Fruit fly (Drosophila melanogaster) whole organism, embryonic: ENCODE measurements around the gene Arl4.

Experiments used
- B-H2 ChIP-seq: fragments of 200-800 bp; sonication (Bioruptor generic); optimal IDR thresholded peaks from 2 replicates; lab custom pipeline; 2018; ENCODE audit warnings: missing biosample characterization, mild to moderate bottlenecking, missing genetic modification characterization
- CG10274 ChIP-seq: fragments of 200-800 bp; sonication (Bioruptor generic); optimal IDR thresholded peaks from 3 replicates; lab custom pipeline; 2017; ENCODE audit warnings: missing biosample characterization, mild to moderate bottlenecking, missing genetic modification characterization
- CG11093 ChIP-seq: fragments of 200-800 bp; sonication (Bioruptor generic); IDR thresholded peaks from 3 replicates; pipeline ENCODE4 v1.3.6; 2022; ENCODE audit warnings: missing biosample characterization, missing genetic modification characterization
- CG11247 ChIP-seq: fragments of 200-800 bp; sonication (Bioruptor generic); IDR thresholded peaks from 2 replicates; pipeline ENCODE4 v1.3.6; 2022; ENCODE audit warnings: missing biosample characterization, missing genetic modification characterization
- CG11695 ChIP-seq: fragments of 200-800 bp; sonication (Bioruptor generic); IDR thresholded peaks from 3 replicates; pipeline ENCODE4 v1.3.6; 2022; ENCODE audit warnings: missing biosample characterization, missing genetic modification characterization
- CG11723 ChIP-seq: fragments of 200-800 bp; sonication (Bioruptor generic); optimal IDR thresholded peaks from 2 replicates; lab custom pipeline; 2017; ENCODE audit warnings: missing biosample characterization, mild to moderate bottlenecking, missing genetic modification characterization
- CG1233 ChIP-seq: fragments of 200-800 bp; sonication (Bioruptor generic); optimal IDR thresholded peaks from 4 replicates; lab custom pipeline; 2018; ENCODE audit warnings: missing biosample characterization, mild to moderate bottlenecking, missing genetic modification characterization
- CG13123 ChIP-seq: fragments of 200-800 bp; sonication (Bioruptor generic); optimal IDR thresholded peaks from 2 replicates; lab custom pipeline; 2016; ENCODE audit warnings: missing biosample characterization, missing genetic modification characterization
- CG13894 ChIP-seq: fragments of 200-800 bp; sonication (Bioruptor generic); optimal IDR thresholded peaks from 3 replicates; lab custom pipeline; 2018; ENCODE audit warnings: missing biosample characterization, mild to moderate bottlenecking, missing genetic modification characterization, moderate library complexity
- CG14050 ChIP-seq: fragments of 200-800 bp; sonication (Bioruptor generic); IDR thresholded peaks from 3 replicates; pipeline ENCODE4 v1.3.6; 2022; ENCODE audit warnings: missing biosample characterization, missing genetic modification characterization
- CG1529 ChIP-seq: fragments of 200-800 bp; sonication (Bioruptor generic); optimal IDR thresholded peaks from 3 replicates; lab custom pipeline; 2018; ENCODE audit warnings: missing biosample characterization, missing genetic modification characterization
- CG16863 ChIP-seq: fragments of 200-800 bp; sonication (Bioruptor generic); optimal IDR thresholded peaks from 3 replicates; lab custom pipeline; 2016; ENCODE audit warnings: missing biosample characterization, missing genetic modification characterization
- CG17361 ChIP-seq: fragments of 200-800 bp; sonication (Bioruptor generic); IDR thresholded peaks from 3 replicates; pipeline ENCODE4 v1.3.6; 2022; ENCODE audit warnings: missing biosample characterization, missing genetic modification characterization
- CG18599 ChIP-seq: fragments of 200-800 bp; sonication (Bioruptor generic); optimal IDR thresholded peaks from 3 replicates; lab custom pipeline; 2017; ENCODE audit warnings: missing biosample characterization, missing genetic modification characterization, mild to moderate bottlenecking, moderate library complexity, missing genetic modification reagents
- CG3407 ChIP-seq: fragments of 200-800 bp; sonication (Bioruptor generic); optimal IDR thresholded peaks from 2 replicates; lab custom pipeline; 2018; ENCODE audit warnings: missing biosample characterization, mild to moderate bottlenecking, missing genetic modification characterization
- CG3995 ChIP-seq: fragments of 200-800 bp; sonication (Bioruptor generic); optimal IDR thresholded peaks from 3 replicates; lab custom pipeline; 2016; ENCODE audit warnings: missing biosample characterization, missing genetic modification characterization
- CG4820 ChIP-seq: fragments of 200-800 bp; sonication (Bioruptor generic); optimal IDR thresholded peaks from 3 replicates; lab custom pipeline; 2016; ENCODE audit warnings: missing biosample characterization, missing genetic modification characterization
- CG8359 ChIP-seq: fragments of 200-800 bp; sonication (Bioruptor generic); optimal IDR thresholded peaks from 2 replicates; lab custom pipeline; 2017; ENCODE audit warnings: missing biosample characterization, mild to moderate bottlenecking, missing genetic modification characterization, borderline replicate concordance
- CG8478 ChIP-seq: fragments of >200 bp; optimal IDR thresholded peaks from 2 replicates; lab custom pipeline; 2018
- CG9437 ChIP-seq: fragments of 200-800 bp; sonication (Bioruptor generic); optimal IDR thresholded peaks from 2 replicates; lab custom pipeline; 2018; ENCODE audit warnings: missing biosample characterization, mild to moderate bottlenecking, missing genetic modification characterization
- D19A ChIP-seq: fragments of 200-800 bp; optimal IDR thresholded peaks from 3 replicates; lab custom pipeline; 2019; ENCODE audit warnings: missing biosample characterization, mild to moderate bottlenecking, missing genetic modification characterization, moderate library complexity
- Dbx ChIP-seq: fragments of 200-800 bp; sonication (Bioruptor generic); IDR thresholded peaks from 3 replicates; pipeline ENCODE4 v1.3.6; 2022; ENCODE audit warnings: missing biosample characterization, missing genetic modification characterization
- Dek ChIP-seq: fragments of 200-800 bp; sonication (Bioruptor generic); optimal IDR thresholded peaks from 3 replicates; lab custom pipeline; 2019; ENCODE audit warnings: missing biosample characterization, mild to moderate bottlenecking, missing genetic modification characterization, moderate library complexity
- HLH54F ChIP-seq: fragments of 200-800 bp; sonication (Bioruptor generic); optimal IDR thresholded peaks from 3 replicates; lab custom pipeline; 2016; ENCODE audit warnings: missing biosample characterization, missing genetic modification characterization
- MESR4 ChIP-seq: fragments of 200-800 bp; sonication (Bioruptor generic); optimal IDR thresholded peaks from 2 replicates; lab custom pipeline; 2018; ENCODE audit warnings: missing biosample characterization, mild to moderate bottlenecking, missing genetic modification characterization, moderate library complexity
- Mad ChIP-seq: fragments of 200-800 bp; sonication (Bioruptor generic); optimal IDR thresholded peaks from 2 replicates; lab custom pipeline; 2016; ENCODE audit warnings: missing biosample characterization, missing genetic modification characterization
- Optix ChIP-seq: fragments of 200-800 bp; sonication (Bioruptor generic); IDR thresholded peaks from 3 replicates; pipeline ENCODE4 v1.3.6; 2022; ENCODE audit warnings: missing biosample characterization, missing genetic modification characterization
- Side ChIP-seq: fragments of 200-800 bp; sonication (Bioruptor generic); optimal IDR thresholded peaks from 2 replicates; lab custom pipeline; 2016; ENCODE audit warnings: missing biosample characterization, missing genetic modification characterization
- Sry-β ChIP-seq: fragments of 200-800 bp; sonication (Bioruptor generic); optimal IDR thresholded peaks from 2 replicates; lab custom pipeline; 2018; ENCODE audit warnings: missing biosample characterization, mild to moderate bottlenecking, missing genetic modification characterization, moderate library complexity
- Xbp1 ChIP-seq: fragments of 200-800 bp; sonication (Bioruptor generic); optimal IDR thresholded peaks from 3 replicates; lab custom pipeline; 2016; ENCODE audit warnings: missing biosample characterization, mild to moderate bottlenecking, missing genetic modification characterization
- bcd ChIP-seq: fragments of 200-800 bp; sonication (Bioruptor generic); optimal IDR thresholded peaks from 2 replicates; lab custom pipeline; 2017; ENCODE audit warnings: missing biosample characterization, mild to moderate bottlenecking, missing genetic modification characterization
- btn ChIP-seq: fragments of 200-800 bp; sonication (Bioruptor generic); optimal IDR thresholded peaks from 2 replicates; lab custom pipeline; 2016; ENCODE audit warnings: missing biosample characterization, missing genetic modification characterization
- cas ChIP-seq: fragments of 200-800 bp; sonication (Bioruptor generic); IDR thresholded peaks from 2 replicates; pipeline ENCODE4 v1.3.6; 2022; ENCODE audit warnings: missing biosample characterization, missing genetic modification characterization
- chn ChIP-seq: fragments of 200-800 bp; sonication (Bioruptor generic); optimal IDR thresholded peaks from 2 replicates; lab custom pipeline; 2016; ENCODE audit warnings: missing biosample characterization, missing genetic modification characterization
- eve ChIP-seq, 2 experiments: fragments of >200 bp; optimal IDR thresholded peaks; 2 replicates each; lab custom pipeline; 2017; ENCODE audit warnings: missing biosample characterization in 2 of 2, missing genetic modification characterization in 2 of 2
- ftz-f1 ChIP-seq: fragments of 200-800 bp; sonication (Bioruptor generic); optimal IDR thresholded peaks from 2 replicates; lab custom pipeline; 2016; ENCODE audit warnings: missing biosample characterization, missing genetic modification characterization
- hbn ChIP-seq: fragments of 200-800 bp; sonication (Bioruptor generic); IDR thresholded peaks from 2 replicates; pipeline ENCODE4 v1.3.6; 2022; ENCODE audit warnings: missing biosample characterization, missing genetic modification characterization; ENCODE audit not compliant: partially characterized antibody
- inv ChIP-seq: fragments of 200-800 bp; sonication (Bioruptor generic); IDR thresholded peaks from 2 replicates; pipeline ENCODE4 v1.3.6; 2022; ENCODE audit warnings: missing biosample characterization, missing genetic modification characterization; ENCODE audit not compliant: partially characterized antibody
- ken ChIP-seq: fragments of 200-800 bp; sonication (Bioruptor generic); IDR thresholded peaks from 3 replicates; pipeline ENCODE4 v1.3.6; 2022; ENCODE audit warnings: missing biosample characterization, missing genetic modification characterization
- mam ChIP-seq: fragments of 200-800 bp; sonication (Bioruptor generic); optimal IDR thresholded peaks from 3 replicates; lab custom pipeline; 2016; ENCODE audit warnings: missing biosample characterization, missing genetic modification characterization
- nerfin-1 ChIP-seq: fragments of 200-800 bp; sonication (Bioruptor generic); optimal IDR thresholded peaks from 3 replicates; lab custom pipeline; 2019; ENCODE audit warnings: missing biosample characterization, mild to moderate bottlenecking, missing genetic modification characterization, moderate library complexity
- nerfin-2 ChIP-seq: fragments of 200-800 bp; sonication (Bioruptor generic); IDR thresholded peaks from 2 replicates; pipeline ENCODE4 v1.3.6; 2022; ENCODE audit warnings: missing biosample characterization, missing genetic modification characterization; ENCODE audit not compliant: partially characterized antibody
- org-1 ChIP-seq: fragments of 200-800 bp; sonication (Bioruptor generic); optimal IDR thresholded peaks from 2 replicates; lab custom pipeline; 2017; ENCODE audit warnings: missing biosample characterization, missing genetic modification characterization
- pum ChIP-seq: fragments of 200-800 bp; sonication (Bioruptor generic); optimal IDR thresholded peaks from 2 replicates; lab custom pipeline; 2016; ENCODE audit warnings: missing biosample characterization, missing genetic modification characterization
- repo ChIP-seq: fragments of 200-800 bp; sonication (Bioruptor generic); optimal IDR thresholded peaks from 2 replicates; lab custom pipeline; 2016; ENCODE audit warnings: missing biosample characterization, missing genetic modification characterization
- sens ChIP-seq: fragments of 200-800 bp; sonication (Bioruptor generic); peaks from one replicate; lab custom pipeline; 2016; ENCODE audit warnings: missing biosample characterization, missing genetic modification characterization
- sisA ChIP-seq: fragments of 200-800 bp; sonication (Bioruptor generic); IDR thresholded peaks from 2 replicates; pipeline ENCODE4 v1.3.6; 2022; ENCODE audit warnings: missing biosample characterization, missing genetic modification characterization
- tap ChIP-seq: fragments of 200-800 bp; optimal IDR thresholded peaks from 3 replicates; lab custom pipeline; 2019; ENCODE audit warnings: missing biosample characterization, mild to moderate bottlenecking, missing genetic modification characterization, moderate library complexity
- tgo ChIP-seq: fragments of 200-800 bp; sonication (Bioruptor generic); IDR thresholded peaks from 3 replicates; pipeline ENCODE4 v1.3.6; 2022; ENCODE audit warnings: missing biosample characterization, missing genetic modification characterization
- tna ChIP-seq: fragments of 200-800 bp; sonication (Bioruptor generic); IDR thresholded peaks from 2 replicates; pipeline ENCODE4 v1.3.6; 2022; ENCODE audit warnings: missing biosample characterization, missing genetic modification characterization; ENCODE audit not compliant: partially characterized antibody
- zen ChIP-seq: fragments of 200-800 bp; sonication (Bioruptor generic); optimal IDR thresholded peaks from 3 replicates; lab custom pipeline; 2018; ENCODE audit warnings: missing biosample characterization, mild to moderate bottlenecking, missing genetic modification characterization, moderate library complexity
- zfh2 ChIP-seq: fragments of 200-800 bp; sonication (Bioruptor generic); optimal IDR thresholded peaks from 2 replicates; lab custom pipeline; 2016; ENCODE audit warnings: missing biosample characterization, missing genetic modification characterization

Arl4 gene

DNA sequence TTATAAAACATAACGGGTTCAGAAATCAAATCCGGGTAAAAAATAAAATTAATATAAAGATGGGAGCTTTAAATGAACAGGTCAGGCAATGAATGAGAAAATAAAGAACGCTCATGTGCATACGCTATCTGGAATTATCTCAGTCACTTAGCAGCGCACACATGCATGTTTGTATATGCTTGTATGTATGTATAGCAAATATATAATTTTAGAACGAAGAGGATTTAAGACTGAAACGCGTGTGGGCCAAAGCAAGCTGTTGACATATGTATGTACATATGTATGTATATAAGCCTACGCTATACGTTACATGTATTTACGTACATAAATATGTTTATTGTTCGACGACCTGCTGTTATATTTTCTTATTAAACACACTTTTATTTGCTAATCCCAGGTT, 46.6 kb upstream of the Arl4 start (continued):
- no peak for TF ChIP-seq pum (GFP tag; lab: Kevin White, UChicago)
- TF ChIP-seq repo (GFP tag; lab: Kevin White, UChicago) = no peak
- TF ChIP-seq tap (tag; lab: Kevin White, UChicago) = no peak
- TF ChIP-seq CG3995 (GFP tag; lab: Kevin White, UChicago) = no peak
- TF ChIP-seq Mad (GFP tag; lab: Kevin White, UChicago) = peak; percentile 11
- TF ChIP-seq CG8478 (lab: Kevin White, UChicago) = no peak
- TF ChIP-seq Dbx (GFP tag; lab: Robert Waterston, UW) = no peak
- TF ChIP-seq nerfin-1 = no peak
- no peak for TF ChIP-seq CG9437
- peak; percentile 56 for TF ChIP-seq D19A (tag; lab: Kevin White, UChicago)
- no peak for TF ChIP-seq btn
- no peak for TF ChIP-seq tgo
- no peak for TF ChIP-seq inv (GFP tag; lab: Robert Waterston, UW)
- TF ChIP-seq org-1 = peak; percentile 44
- peak; percentile 5 for TF ChIP-seq B-H2
- no peak for TF ChIP-seq nerfin-2 (GFP tag; lab: Robert Waterston, UW)
- TF ChIP-seq ken = no peak
- no peak for TF ChIP-seq CG14050
- no peak for TF ChIP-seq cas (GFP tag; lab: Robert Waterston, UW)
- TF ChIP-seq mam = no peak
- TF ChIP-seq chn (GFP tag; lab: Kevin White, UChicago) = no peak
- peak; percentile 32 for TF ChIP-seq CG3407 (GFP tag; lab: Kevin White, UChicago)
- TF ChIP-seq CG13894 = peak; percentile 26
- TF ChIP-seq Sry-β (GFP tag; lab: Kevin White, UChicago) = peak; percentile 3
- TF ChIP-seq CG8359 (GFP tag; lab: Kevin White, UChicago) = peak; percentile 29
- peak; percentile 24 for TF ChIP-seq CG11723 (GFP tag; lab: Kevin White, UChicago)
- TF ChIP-seq MESR4 = peak; percentile 11
- TF ChIP-seq ftz-f1 (GFP tag; lab: Kevin White, UChicago) = no peak
- no peak for TF ChIP-seq Dek (tag; lab: Kevin White, UChicago)
- TF ChIP-seq Optix (GFP tag; lab: Robert Waterston, UW) = no peak
- TF ChIP-seq zen (tag; lab: Kevin White, UChicago) = peak; percentile 61
- TF ChIP-seq CG1233 = peak; percentile 53
- TF ChIP-seq CG16863 (GFP tag; lab: Kevin White, UChicago) = no peak
- TF ChIP-seq eve (GFP tag; optimal IDR thresholded peaks at IDR 0.05; lab: Kevin White, UChicago) = peak in 1 of 2 experiments; percentile 82
- TF ChIP-seq bcd = no peak
- peak; percentile 20 for TF ChIP-seq Side (GFP tag; lab: Kevin White, UChicago)
- no peak for TF ChIP-seq CG11093 (GFP tag; lab: Robert Waterston, UW)
- no peak for TF ChIP-seq Xbp1 (GFP tag; lab: Kevin White, UChicago)
- TF ChIP-seq CG18599 (GFP tag; lab: Kevin White, UChicago) = no peak
- no peak; the same call in 2 of the 3 replicates for TF ChIP-seq CG17361 (GFP tag; lab: Robert Waterston, UW)
- TF ChIP-seq CG10274 (GFP tag; lab: Kevin White, UChicago) = no peak
- peak; percentile 16 for TF ChIP-seq CG13123
- TF ChIP-seq CG11247 (GFP tag; lab: Robert Waterston, UW) = no peak
- TF ChIP-seq HLH54F (GFP tag; lab: Kevin White, UChicago) = no peak
- TF ChIP-seq CG4820 (GFP tag; lab: Kevin White, UChicago) = no peak
- 0 out of 3 replicates have a peak, but pooled peaks have one; percentile 39 for TF ChIP-seq CG11695
- no peak for TF ChIP-seq tna (GFP tag; lab: Robert Waterston, UW)
- TF ChIP-seq sisA (GFP tag; lab: Robert Waterston, UW) = no peak
- TF ChIP-seq CG1529 (GFP tag; lab: Kevin White, UChicago) = peak; percentile 58
- TF ChIP-seq sens = peak; percentile 92
- TF ChIP-seq zfh2 (GFP tag; lab: Kevin White, UChicago) = no peak
- no peak for TF ChIP-seq hbn (GFP tag; lab: Robert Waterston, UW)
